Fruit fly (Drosophila melanogaster) whole organism, embryonic: ENCODE measurements around the gene CG18213.

Experiments
- ATbp ChIP-seq: fragments of 200-800 bp; sonication (Bioruptor generic); optimal IDR thresholded peaks from 2 replicates; lab custom pipeline; 2017; ENCODE audit warnings: missing biosample characterization, mild to moderate bottlenecking, missing genetic modification characterization, missing genetic modification reagents
- B-H1 ChIP-seq: fragments of 200-800 bp; sonication (Bioruptor generic); IDR thresholded peaks from 3 replicates; pipeline ENCODE4 v1.3.6; 2022; ENCODE audit warnings: missing biosample characterization, missing genetic modification characterization
- BtbVII ChIP-seq: fragments of 200-800 bp; sonication (Bioruptor generic); optimal IDR thresholded peaks from 3 replicates; lab custom pipeline; 2017; ENCODE audit warnings: missing biosample characterization, mild to moderate bottlenecking, missing genetic modification characterization
- CG10274 ChIP-seq: fragments of 200-800 bp; sonication (Bioruptor generic); optimal IDR thresholded peaks from 3 replicates; lab custom pipeline; 2017; ENCODE audit warnings: missing biosample characterization, mild to moderate bottlenecking, missing genetic modification characterization
- CG10321 ChIP-seq: fragments of 200-800 bp; sonication (Bioruptor generic); IDR thresholded peaks from 2 replicates; pipeline ENCODE4 v1.3.6; 2022; ENCODE audit warnings: missing biosample characterization, missing genetic modification characterization
- CG10959 ChIP-seq: fragments of 200-800 bp; sonication (Bioruptor generic); IDR thresholded peaks from 2 replicates; pipeline ENCODE4 v1.3.6; 2022; ENCODE audit warnings: missing biosample characterization, missing genetic modification characterization
- CG11247 ChIP-seq: fragments of 200-800 bp; sonication (Bioruptor generic); IDR thresholded peaks from 2 replicates; pipeline ENCODE4 v1.3.6; 2022; ENCODE audit warnings: missing biosample characterization, missing genetic modification characterization
- CG12219 ChIP-seq: fragments of 200-800 bp; sonication (Bioruptor generic); optimal IDR thresholded peaks from 3 replicates; lab custom pipeline; 2018; ENCODE audit warnings: missing biosample characterization, mild to moderate bottlenecking, missing genetic modification characterization
- CG13296 ChIP-seq: fragments of 200-800 bp; sonication (Bioruptor generic); optimal IDR thresholded peaks from 3 replicates; lab custom pipeline; 2018; ENCODE audit warnings: missing biosample characterization, mild to moderate bottlenecking, missing genetic modification characterization
- CG13894 ChIP-seq: fragments of 200-800 bp; sonication (Bioruptor generic); optimal IDR thresholded peaks from 3 replicates; lab custom pipeline; 2018; ENCODE audit warnings: missing biosample characterization, mild to moderate bottlenecking, missing genetic modification characterization, moderate library complexity
- CG15601 ChIP-seq: fragments of 200-800 bp; sonication (Bioruptor generic); optimal IDR thresholded peaks from 3 replicates; lab custom pipeline; 2019; ENCODE audit warnings: missing biosample characterization, mild to moderate bottlenecking, missing genetic modification characterization, moderate library complexity
- CG17328 ChIP-seq: fragments of 200-800 bp; sonication (Bioruptor generic); IDR thresholded peaks from 2 replicates; pipeline ENCODE4 v1.3.6; 2022; ENCODE audit warnings: missing biosample characterization, missing genetic modification characterization
- CG17568 ChIP-seq: fragments of 200-800 bp; sonication (Bioruptor generic); optimal IDR thresholded peaks from 2 replicates; lab custom pipeline; 2018; ENCODE audit warnings: missing biosample characterization, mild to moderate bottlenecking, missing genetic modification characterization, moderate library complexity
- CG1792 ChIP-seq: fragments of 200-800 bp; sonication (Bioruptor generic); optimal IDR thresholded peaks from 2 replicates; lab custom pipeline; 2016; ENCODE audit warnings: missing biosample characterization, missing genetic modification characterization
- CG18619 ChIP-seq: fragments of 200-800 bp; sonication (Bioruptor generic); optimal IDR thresholded peaks from 3 replicates; lab custom pipeline; 2017; ENCODE audit warnings: missing biosample characterization, mild to moderate bottlenecking, missing genetic modification characterization
- CG2116 ChIP-seq: fragments of 200-800 bp; sonication (Bioruptor generic); optimal IDR thresholded peaks from 3 replicates; lab custom pipeline; 2018; ENCODE audit warnings: missing biosample characterization, mild to moderate bottlenecking, missing genetic modification characterization
- CG2678 ChIP-seq: fragments of 200-800 bp; sonication (Bioruptor generic); optimal IDR thresholded peaks from 3 replicates; lab custom pipeline; 2019; ENCODE audit warnings: missing biosample characterization, mild to moderate bottlenecking, missing genetic modification characterization, moderate library complexity
- CG30020 ChIP-seq: fragments of 200-800 bp; optimal IDR thresholded peaks from 2 replicates; lab custom pipeline; 2019; ENCODE audit warnings: missing biosample characterization, mild to moderate bottlenecking, missing genetic modification characterization, moderate library complexity
- CG3407 ChIP-seq: fragments of 200-800 bp; sonication (Bioruptor generic); optimal IDR thresholded peaks from 2 replicates; lab custom pipeline; 2018; ENCODE audit warnings: missing biosample characterization, mild to moderate bottlenecking, missing genetic modification characterization
- CG34422 ChIP-seq: fragments of 200-800 bp; sonication (Bioruptor generic); IDR thresholded peaks from 3 replicates; pipeline ENCODE4 v1.3.6; 2022; ENCODE audit warnings: missing biosample characterization, missing genetic modification characterization
- CG3995 ChIP-seq: fragments of 200-800 bp; sonication (Bioruptor generic); optimal IDR thresholded peaks from 3 replicates; lab custom pipeline; 2016; ENCODE audit warnings: missing biosample characterization, missing genetic modification characterization
- CG7357 ChIP-seq: fragments of 200-800 bp; sonication (Bioruptor generic); IDR thresholded peaks from 3 replicates; pipeline ENCODE4 v1.3.6; 2022; ENCODE audit warnings: missing biosample characterization, missing genetic modification characterization
- CG7372 ChIP-seq: fragments of 200-800 bp; sonication (Bioruptor generic); IDR thresholded peaks from 2 replicates; pipeline ENCODE4 v1.3.6; 2022; ENCODE audit warnings: missing biosample characterization, missing genetic modification characterization
- CTCF ChIP-seq: fragments of 200-800 bp; sonication (Bioruptor generic); optimal IDR thresholded peaks from 2 replicates; lab custom pipeline; 2017; ENCODE audit warnings: missing biosample characterization, mild to moderate bottlenecking, missing genetic modification characterization, moderate library complexity
- CkIIα-i1 ChIP-seq: fragments of 200-800 bp; sonication (Bioruptor generic); IDR thresholded peaks from 2 replicates; pipeline ENCODE4 v1.3.6; 2022; ENCODE audit warnings: missing biosample characterization, missing genetic modification characterization
- Dref ChIP-seq: fragments of 200-800 bp; sonication (Bioruptor generic); IDR thresholded peaks from 2 replicates; pipeline ENCODE4 v1.3.6; 2022; ENCODE audit warnings: missing biosample characterization, missing genetic modification characterization
- Fer1 ChIP-seq: fragments of 200-800 bp; sonication (Bioruptor generic); optimal IDR thresholded peaks from 2 replicates; lab custom pipeline; 2017; ENCODE audit warnings: missing biosample characterization, mild to moderate bottlenecking, missing genetic modification characterization
- HHEX ChIP-seq: fragments of 200-800 bp; sonication (Bioruptor generic); optimal IDR thresholded peaks from 3 replicates; lab custom pipeline; 2017; ENCODE audit warnings: missing biosample characterization, mild to moderate bottlenecking, missing genetic modification characterization, missing genetic modification reagents
- Lhr ChIP-seq: fragments of 200-800 bp; sonication (Bioruptor generic); optimal IDR thresholded peaks from 3 replicates; lab custom pipeline; 2017; ENCODE audit warnings: mild to moderate bottlenecking, missing biosample characterization, missing genetic modification reagents, missing genetic modification characterization
- MESR4 ChIP-seq: fragments of 200-800 bp; sonication (Bioruptor generic); optimal IDR thresholded peaks from 2 replicates; lab custom pipeline; 2018; ENCODE audit warnings: missing biosample characterization, mild to moderate bottlenecking, missing genetic modification characterization, moderate library complexity
- NFAT ChIP-seq: fragments of 200-800 bp; sonication (Bioruptor generic); IDR thresholded peaks from 2 replicates; pipeline ENCODE4 v1.3.6; 2022; ENCODE audit warnings: missing biosample characterization, missing genetic modification characterization
- NfI ChIP-seq: fragments of 200-800 bp; sonication (Bioruptor generic); optimal IDR thresholded peaks from 3 replicates; lab custom pipeline; 2018; ENCODE audit warnings: missing biosample characterization, mild to moderate bottlenecking, missing genetic modification characterization, moderate library complexity
- Optix ChIP-seq: fragments of 200-800 bp; sonication (Bioruptor generic); IDR thresholded peaks from 3 replicates; pipeline ENCODE4 v1.3.6; 2022; ENCODE audit warnings: missing biosample characterization, missing genetic modification characterization
- abd-A ChIP-seq: fragments of 200-800 bp; sonication (Bioruptor generic); optimal IDR thresholded peaks from 3 replicates; lab custom pipeline; 2019; ENCODE audit warnings: missing biosample characterization, mild to moderate bottlenecking, missing genetic modification characterization, moderate library complexity
- ac ChIP-seq: fragments of 200-800 bp; sonication (Bioruptor generic); optimal IDR thresholded peaks from 3 replicates; lab custom pipeline; 2017; ENCODE audit warnings: missing biosample characterization, mild to moderate bottlenecking, missing genetic modification characterization
- cas ChIP-seq: fragments of 200-800 bp; sonication (Bioruptor generic); IDR thresholded peaks from 2 replicates; pipeline ENCODE4 v1.3.6; 2022; ENCODE audit warnings: missing biosample characterization, missing genetic modification characterization
- chif ChIP-seq, 2 experiments: fragments of 200-800 bp; sonication (Bioruptor generic); optimal IDR thresholded peaks; 3 replicates each; lab custom pipeline; 2016; ENCODE audit warnings: missing biosample characterization in 2 of 2, missing genetic modification characterization in 2 of 2
- chinmo ChIP-seq: fragments of 200-800 bp; sonication (Bioruptor generic); IDR thresholded peaks from 4 replicates; pipeline ENCODE4 v1.3.6; 2022; ENCODE audit warnings: missing biosample characterization, missing genetic modification characterization; ENCODE audit not compliant: partially characterized antibody
- crc ChIP-seq: fragments of 200-800 bp; sonication (Bioruptor generic); optimal IDR thresholded peaks from 2 replicates; lab custom pipeline; 2016; ENCODE audit warnings: missing biosample characterization, missing genetic modification characterization
- dimm ChIP-seq: fragments of 200-800 bp; sonication (Bioruptor generic); IDR thresholded peaks from 2 replicates; pipeline ENCODE4 v1.3.6; 2022; ENCODE audit warnings: missing biosample characterization, missing genetic modification characterization
- fu2 ChIP-seq: fragments of 200-800 bp; sonication (Bioruptor generic); optimal IDR thresholded peaks from 2 replicates; lab custom pipeline; 2016; ENCODE audit warnings: missing biosample characterization, missing genetic modification characterization
- her ChIP-seq: fragments of 200-800 bp; sonication (Bioruptor generic); optimal IDR thresholded peaks from 2 replicates; lab custom pipeline; 2016; ENCODE audit warnings: missing biosample characterization, missing genetic modification characterization
- insv ChIP-seq, 2 experiments: fragments of 200-800 bp; sonication (Bioruptor generic); optimal IDR thresholded peaks; 3 replicates each; lab custom pipeline; 2016 to 2018; ENCODE audit warnings: missing biosample characterization in 2 of 2, missing genetic modification characterization in 2 of 2
- lab ChIP-seq: fragments of 200-800 bp; sonication (Bioruptor generic); optimal IDR thresholded peaks from 3 replicates; lab custom pipeline; 2017; ENCODE audit warnings: missing biosample characterization, missing genetic modification characterization, mild to moderate bottlenecking, moderate library complexity, missing genetic modification reagents
- oc ChIP-seq: fragments of 200-800 bp; sonication (Bioruptor generic); optimal IDR thresholded peaks from 2 replicates; lab custom pipeline; 2018; ENCODE audit warnings: missing biosample characterization, mild to moderate bottlenecking, missing genetic modification characterization, moderate library complexity
- onecut ChIP-seq: fragments of 200-800 bp; sonication (Bioruptor generic); IDR thresholded peaks from 2 replicates; pipeline ENCODE4 v1.3.6; 2022; ENCODE audit warnings: missing biosample characterization, missing genetic modification characterization
- phol ChIP-seq: fragments of 200-800 bp; sonication (Bioruptor generic); optimal IDR thresholded peaks from 3 replicates; lab custom pipeline; 2018; ENCODE audit warnings: missing biosample characterization, mild to moderate bottlenecking, missing genetic modification characterization, moderate library complexity
- pita ChIP-seq: fragments of 200-800 bp; sonication (Bioruptor generic); optimal IDR thresholded peaks from 2 replicates; lab custom pipeline; 2017; ENCODE audit warnings: missing biosample characterization, mild to moderate bottlenecking, missing genetic modification characterization
- pzg ChIP-seq: fragments of 200-800 bp; sonication (Bioruptor generic); optimal IDR thresholded peaks from 3 replicates; lab custom pipeline; 2018; ENCODE audit warnings: missing biosample characterization, mild to moderate bottlenecking, missing genetic modification characterization, moderate library complexity
- sob ChIP-seq: fragments of 200-800 bp; sonication (Bioruptor generic); IDR thresholded peaks from 2 replicates; pipeline ENCODE4 v1.3.6; 2022; ENCODE audit warnings: missing biosample characterization, missing genetic modification characterization
- tap ChIP-seq: fragments of 200-800 bp; optimal IDR thresholded peaks from 3 replicates; lab custom pipeline; 2019; ENCODE audit warnings: missing biosample characterization, mild to moderate bottlenecking, missing genetic modification characterization, moderate library complexity

Gene CG18213

dm6 chr3R:17042838-17043569, 3.0 kb upstream of the CG18213 start, which contains the start of the genes bdwf and Patr-1 (continued):
- TF ChIP-seq cas (GFP tag; lab: Robert Waterston, UW) (no peak), CG2678 (tag; lab: Kevin White, UChicago) (no peak), CG12219 (no peak), NFAT (GFP tag; lab: Robert Waterston, UW) (no peak; the same call in 1 of the 2 replicates), CG17568 (GFP tag; lab: Kevin White, UChicago) (no peak), phol (tag; lab: Kevin White, UChicago) (peak; percentile 43), MESR4 (GFP tag; lab: Kevin White, UChicago) (peak; percentile 62), CG3995 (GFP tag; lab: Kevin White, UChicago) (peak; percentile 92), pita (no peak), CG34422 (GFP tag; lab: Robert Waterston, UW) (no peak), BtbVII (no peak), CG17328 (GFP tag; lab: Robert Waterston, UW) (0 out of 2 replicates have a peak, but pooled peaks have one; percentile 16), sob (GFP tag; lab: Robert Waterston, UW) (0 out of 2 replicates have a peak, but pooled peaks have one; percentile 12), lab (GFP tag; lab: Kevin White, UChicago) (no peak), CG18619 (GFP tag; lab: Kevin White, UChicago) (peak; percentile 39), CG7357 (GFP tag; lab: Robert Waterston, UW) (no peak), CG30020 (peak; percentile 44), her (GFP tag; lab: Kevin White, UChicago) (no peak), HHEX (GFP tag; lab: Kevin White, UChicago) (no peak), CG1792 (no peak), CG7372 (no peak), CG10274 (GFP tag; lab: Kevin White, UChicago) (no peak), Fer1 (GFP tag; lab: Kevin White, UChicago) (no peak), ATbp (GFP tag; lab: Kevin White, UChicago) (no peak), tap (tag; lab: Kevin White, UChicago) (no peak), fu2 (GFP tag; lab: Kevin White, UChicago) (no peak), Optix (GFP tag; lab: Robert Waterston, UW) (no peak), dimm (no peak), CG11247 (GFP tag; lab: Robert Waterston, UW) (no peak), CG13894 (tag; lab: Kevin White, UChicago) (no peak), ac (GFP tag; lab: Kevin White, UChicago) (no peak), onecut (no peak), CG3407 (GFP tag; lab: Kevin White, UChicago) (no peak), NfI (GFP tag; lab: Kevin White, UChicago) (no peak), insv (GFP tag; optimal IDR thresholded peaks at IDR 0.05; lab: Kevin White, UChicago) (no peak), CG13296 (no peak), oc (tag; lab: Kevin White, UChicago) (no peak), B-H1 (GFP tag; lab: Robert Waterston, UW) (no peak), CG10959 (GFP tag; lab: Robert Waterston, UW) (no peak), abd-A (tag; lab: Kevin White, UChicago) (no peak), crc (GFP tag; lab: Kevin White, UChicago) (no peak), CkIIα-i1 (GFP tag; lab: Robert Waterston, UW) (no peak), CG10321 (GFP tag; lab: Robert Waterston, UW) (no peak), Dref (GFP tag; lab: Robert Waterston, UW) (peak; percentile 87), CTCF (GFP tag; lab: Kevin White, UChicago) (peak; percentile 24), chif (GFP tag; optimal IDR thresholded peaks at IDR 0.05; lab: Kevin White, UChicago) (no peak), chinmo (peak; percentile 95), pzg (GFP tag; lab: Kevin White, UChicago) (peak; percentile 51), Lhr (GFP tag; lab: Kevin White, UChicago) (peak; percentile 27), CG2116 (peak; percentile 78), CG15601 (tag; lab: Kevin White, UChicago) (peak; percentile 33)
